Fruit fly (Drosophila melanogaster) whole organism, pupa: Measurements from ENCODE around the gene CG4770.

Experiments used
- CG10348 ChIP-seq: fragments of 200-800 bp; sonication (Bioruptor generic); IDR thresholded peaks from 2 replicates; pipeline ENCODE4 v1.3.6; 2022; ENCODE audit warnings: missing biosample characterization, missing genetic modification characterization
- CG12605 ChIP-seq: fragments of 200-800 bp; sonication (Bioruptor generic); IDR thresholded peaks from 2 replicates; pipeline ENCODE4 v1.3.6; 2022; ENCODE audit warnings: missing biosample characterization, missing genetic modification characterization
- CG13204 ChIP-seq: fragments of 200-800 bp; sonication (Bioruptor generic); optimal IDR thresholded peaks from 2 replicates; lab custom pipeline; 2018; ENCODE audit warnings: missing biosample characterization, mild to moderate bottlenecking, missing genetic modification characterization, moderate library complexity
- CG14655 ChIP-seq: fragments of 200-800 bp; sonication (Bioruptor generic); optimal IDR thresholded peaks from 3 replicates; lab custom pipeline; 2017; ENCODE audit warnings: mild to moderate bottlenecking, missing biosample characterization, missing genetic modification reagents, missing genetic modification characterization
- CG15710 ChIP-seq: fragments of 200-800 bp; sonication (Bioruptor generic); optimal IDR thresholded peaks from 2 replicates; lab custom pipeline; 2018; ENCODE audit warnings: missing biosample characterization, mild to moderate bottlenecking, missing genetic modification characterization, moderate library complexity
- CG17806 ChIP-seq: fragments of 200-800 bp; sonication (Bioruptor generic); optimal IDR thresholded peaks from 2 replicates; lab custom pipeline; 2018; ENCODE audit warnings: missing biosample characterization, mild to moderate bottlenecking, missing genetic modification characterization, moderate library complexity
- CG32121 ChIP-seq: fragments of 200-800 bp; sonication (Bioruptor generic); IDR thresholded peaks from 2 replicates; pipeline ENCODE4 v1.3.6; 2022; ENCODE audit warnings: missing biosample characterization, missing genetic modification characterization
- CG34367 ChIP-seq: fragments of 200-800 bp; sonication (Bioruptor generic); optimal IDR thresholded peaks from 2 replicates; lab custom pipeline; 2018; ENCODE audit warnings: missing biosample characterization, mild to moderate bottlenecking, missing genetic modification characterization
- CG4496 ChIP-seq: fragments of 200-800 bp; sonication (Bioruptor generic); IDR thresholded peaks from 3 replicates; pipeline ENCODE4 v1.3.6; 2022; ENCODE audit warnings: missing biosample characterization, missing genetic modification characterization
- CG8159 ChIP-seq: fragments of 200-800 bp; sonication (Bioruptor generic); optimal IDR thresholded peaks from 3 replicates; lab custom pipeline; 2018; ENCODE audit warnings: missing biosample characterization, mild to moderate bottlenecking, missing genetic modification characterization, moderate library complexity
- CG8301 ChIP-seq: fragments of 200-800 bp; sonication (Bioruptor generic); optimal IDR thresholded peaks from 2 replicates; lab custom pipeline; 2018; ENCODE audit warnings: missing biosample characterization, mild to moderate bottlenecking, missing genetic modification characterization
- CG9948 ChIP-seq: fragments of 200-800 bp; sonication (Bioruptor generic); optimal IDR thresholded peaks from 2 replicates; lab custom pipeline; 2018; ENCODE audit warnings: missing biosample characterization, mild to moderate bottlenecking, missing genetic modification characterization, moderate library complexity
- D1 ChIP-seq: fragments of 200-800 bp; sonication (Bioruptor generic); optimal IDR thresholded peaks from 2 replicates; lab custom pipeline; 2018; ENCODE audit warnings: missing biosample characterization, mild to moderate bottlenecking, missing genetic modification characterization, moderate library complexity
- EcR ChIP-seq: fragments of 200-800 bp; sonication (Bioruptor generic); optimal IDR thresholded peaks from 3 replicates; lab custom pipeline; 2019; ENCODE audit warnings: missing biosample characterization, missing genetic modification characterization, mild to moderate bottlenecking, moderate library complexity, missing genetic modification reagents
- Ets98B ChIP-seq: fragments of 200-800 bp; sonication (Bioruptor generic); IDR thresholded peaks from 2 replicates; pipeline ENCODE4 v1.3.6; 2022; ENCODE audit warnings: missing biosample characterization, missing genetic modification characterization
- Pif1A ChIP-seq: fragments of 200-800 bp; sonication (Bioruptor generic); optimal IDR thresholded peaks from 3 replicates; lab custom pipeline; 2016; ENCODE audit warnings: missing biosample characterization, missing genetic modification characterization
- Pif1B ChIP-seq: fragments of 200-800 bp; sonication (Bioruptor generic); optimal IDR thresholded peaks from 3 replicates; lab custom pipeline; 2016; ENCODE audit warnings: missing biosample characterization, missing genetic modification characterization
- Snoo ChIP-seq: fragments of 200-800 bp; sonication (Bioruptor generic); optimal IDR thresholded peaks from 3 replicates; lab custom pipeline; 2017; ENCODE audit warnings: missing biosample characterization, mild to moderate bottlenecking, missing genetic modification characterization, inconsistent platforms
- fd96Ca ChIP-seq: fragments of 200-800 bp; sonication (Bioruptor generic); IDR thresholded peaks from 3 replicates; pipeline ENCODE4 v1.3.6; 2022; ENCODE audit warnings: missing biosample characterization, missing genetic modification characterization
- gl ChIP-seq: fragments of 200-800 bp; sonication (Bioruptor generic); optimal IDR thresholded peaks from 2 replicates; lab custom pipeline; 2018; ENCODE audit warnings: missing biosample characterization, mild to moderate bottlenecking, missing genetic modification characterization
- rn ChIP-seq: fragments of 200-800 bp; sonication (Bioruptor generic); IDR thresholded peaks from 2 replicates; pipeline ENCODE4 v1.3.6; 2022; ENCODE audit warnings: missing biosample characterization, missing genetic modification characterization

Gene CG4770

DNA sequence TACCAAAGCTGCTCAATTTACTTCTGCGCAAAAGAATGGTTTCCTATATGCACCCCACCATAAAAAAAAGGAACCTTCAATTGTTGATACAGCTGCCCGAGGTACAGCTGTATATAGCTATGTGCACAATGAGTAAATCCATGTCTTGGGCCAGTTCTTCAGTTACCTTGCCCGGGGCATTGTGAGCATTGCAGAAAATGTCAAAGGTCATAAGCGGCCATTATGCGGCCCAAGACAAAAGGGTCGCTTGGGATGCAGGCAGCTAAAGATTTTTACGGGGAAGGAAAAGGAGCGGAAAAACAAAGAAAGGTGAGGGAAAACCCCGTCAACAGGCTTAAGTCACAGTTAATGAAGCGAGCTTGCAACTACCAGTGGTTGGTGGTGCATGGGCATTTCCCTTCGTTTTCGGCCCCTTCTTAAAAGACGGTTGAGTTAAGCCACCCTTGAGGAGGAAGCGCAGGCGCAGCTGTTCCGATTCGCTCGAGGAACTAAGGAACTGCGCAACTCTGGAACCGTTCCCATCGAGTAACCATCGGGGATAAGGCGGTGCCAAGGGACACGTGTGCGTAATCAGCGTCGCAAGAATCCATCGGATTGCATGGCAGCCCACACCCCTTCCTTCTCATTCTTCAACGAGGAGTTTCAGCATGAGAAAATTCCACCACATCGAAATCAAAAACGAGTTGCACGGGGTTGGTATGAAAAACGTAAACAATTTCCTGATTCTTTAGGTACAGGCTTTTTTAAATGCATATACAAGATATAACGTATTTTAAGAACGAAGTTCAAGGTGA is 12.8 kb downstream of the CG4770 start:
- TF ChIP-seq CG32121 (GFP tag; lab: Robert Waterston, UW) (no peak), CG17806 (tag; lab: Kevin White, UChicago) (no peak), CG12605 (GFP tag; lab: Robert Waterston, UW) (no peak), CG8301 (no peak), Ets98B (no peak), Pif1B (GFP tag; lab: Kevin White, UChicago) (no peak), D1 (no peak)

DNA sequence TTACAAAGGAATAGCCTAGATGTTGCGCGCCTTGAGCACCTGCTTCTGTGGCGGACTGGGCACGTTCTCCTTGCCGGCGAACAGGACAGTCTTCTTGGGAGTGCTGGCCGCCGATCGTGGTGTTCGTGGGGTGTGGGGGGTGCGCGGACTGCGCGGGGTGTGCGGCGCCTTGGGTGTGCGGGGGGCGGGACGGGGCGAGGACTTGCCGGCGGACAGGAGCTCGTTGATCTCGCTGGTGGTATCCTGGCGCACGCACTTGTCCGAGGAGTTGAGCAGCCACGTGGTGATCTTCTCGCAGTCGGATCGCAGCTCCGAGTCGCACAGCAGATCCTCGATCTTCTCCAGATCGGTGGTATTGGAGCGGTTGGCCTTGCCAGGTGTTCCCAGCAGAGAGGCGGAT is 13.9 kb downstream of the CG4770 start:
- TF ChIP-seq CG9948 (no peak), fd96Ca (GFP tag; lab: Robert Waterston, UW) (no peak), CG13204 (GFP tag; lab: Kevin White, UChicago) (no peak), CG8301 (no peak), CG17806 (tag; lab: Kevin White, UChicago) (no peak), CG34367 (no peak), Ets98B (no peak), Pif1B (GFP tag; lab: Kevin White, UChicago) (no peak), CG10348 (no peak), gl (no peak), CG32121 (GFP tag; lab: Robert Waterston, UW) (no peak), D1 (no peak), rn (GFP tag; lab: Robert Waterston, UW) (no peak), Pif1A (GFP tag; lab: Kevin White, UChicago) (no peak), CG15710 (tag; lab: Kevin White, UChicago) (no peak), CG14655 (GFP tag; lab: Kevin White, UChicago) (no peak), CG12605 (GFP tag; lab: Robert Waterston, UW) (no peak), Snoo (tag; lab: Kevin White, UChicago) (no peak)

DNA sequence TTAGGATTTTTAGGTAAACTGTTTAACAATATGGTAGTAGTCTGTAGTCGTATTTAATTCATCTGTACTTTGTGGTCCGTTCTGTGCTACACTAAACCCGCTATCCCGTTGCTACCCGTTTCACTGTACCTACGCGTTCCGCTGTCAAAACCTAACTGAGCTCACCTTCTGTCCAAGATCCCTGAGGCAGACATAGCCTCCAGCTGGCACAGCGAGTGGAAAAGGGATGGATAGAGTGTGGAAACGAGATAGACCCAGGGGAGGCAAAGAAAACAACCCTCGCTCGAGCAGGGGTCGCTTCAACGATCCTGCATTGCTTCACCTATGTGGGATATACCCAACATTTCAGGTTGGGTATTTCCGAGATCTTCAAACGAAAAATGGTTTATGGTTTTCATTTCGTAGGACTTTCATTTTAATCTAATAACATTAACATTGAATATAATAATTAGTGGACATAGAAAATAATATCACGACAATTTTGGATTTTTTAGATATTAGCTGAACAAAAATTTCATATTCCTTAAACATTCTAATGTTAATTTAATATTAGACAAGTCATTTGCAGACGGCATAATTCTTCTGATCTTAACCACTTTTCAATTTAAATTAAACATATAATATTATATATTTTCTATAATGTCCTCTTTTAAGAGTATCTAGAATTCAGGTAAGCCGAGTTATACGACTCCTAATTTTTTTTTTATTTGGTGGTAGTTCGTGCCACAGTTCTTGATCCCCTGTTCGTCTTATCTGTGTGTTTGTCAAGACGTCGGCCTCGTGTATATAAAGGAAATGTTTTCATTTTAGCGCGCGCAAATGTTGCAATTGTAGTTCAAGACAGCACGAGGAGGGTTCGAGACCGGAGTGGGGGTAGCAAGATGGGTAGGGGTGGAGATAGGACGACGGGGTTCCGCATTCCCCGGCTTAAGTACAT is 16.8 kb downstream of the CG4770 start, which contains the start of gene mira:
Gene mira (minus strand): TSS at position 281 of the 937 bp plus-strand sequence.
- no peak for TF ChIP-seq rn (GFP tag; lab: Robert Waterston, UW)
- TF ChIP-seq, all 21 proteins: peak for 0

DNA sequence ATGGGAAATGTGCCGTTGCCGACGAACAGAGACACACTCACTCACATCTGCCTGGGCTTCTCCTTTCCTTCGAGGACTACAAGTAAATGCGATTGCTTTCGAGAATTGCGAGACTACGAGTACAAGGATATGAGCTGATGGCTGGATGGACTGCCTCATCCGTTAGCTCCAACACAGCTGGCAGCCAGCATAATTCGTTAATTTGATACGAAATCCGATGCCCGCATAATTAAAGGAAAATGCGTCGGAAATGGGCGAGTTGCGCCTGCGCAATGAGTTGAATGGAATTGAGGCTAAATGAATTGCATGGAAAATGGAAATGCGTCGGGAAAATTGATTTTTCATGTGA is 17.4 kb downstream of the CG4770 start:
- TF ChIP-seq Snoo (tag; lab: Kevin White, UChicago) (no peak), CG8301 (no peak), Pif1A (GFP tag; lab: Kevin White, UChicago) (no peak), CG9948 (no peak), EcR (GFP tag; lab: Kevin White, UChicago) (no peak), CG13204 (GFP tag; lab: Kevin White, UChicago) (no peak), gl (no peak), CG4496 (GFP tag; lab: Robert Waterston, UW) (no peak), CG10348 (no peak), CG15710 (tag; lab: Kevin White, UChicago) (no peak)

DNA sequence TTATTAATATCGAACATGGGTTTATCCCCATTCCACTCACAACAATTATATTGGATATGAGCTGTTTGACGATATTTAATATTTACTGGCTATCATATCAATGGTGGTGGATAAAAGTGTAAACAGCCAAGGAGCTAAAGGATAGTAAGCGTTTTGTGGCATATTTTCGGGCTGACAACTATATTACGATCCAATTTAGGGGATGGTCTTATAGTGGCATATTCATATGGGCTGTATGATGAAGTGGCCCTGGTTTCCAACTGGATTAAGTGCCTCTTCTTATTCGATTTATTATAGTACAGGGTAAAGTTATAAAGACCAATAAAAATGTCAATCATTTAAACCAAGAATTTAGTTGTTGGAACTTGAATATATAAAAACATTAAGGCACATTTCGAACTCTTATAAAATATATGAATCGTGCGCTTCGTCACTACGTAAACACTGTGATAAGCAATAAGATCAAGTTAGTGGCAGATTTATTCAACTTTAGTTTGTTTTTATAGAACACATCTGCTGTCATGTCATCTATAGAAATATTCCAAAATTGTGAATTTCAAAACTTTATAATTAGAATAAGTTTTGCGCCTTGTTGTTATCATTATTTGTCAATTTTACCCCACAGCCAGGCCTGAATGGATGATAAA is 20.8 kb downstream of the CG4770 start:
- TF ChIP-seq CG32121 (GFP tag; lab: Robert Waterston, UW) = no peak
- no peak for TF ChIP-seq CG34367
- TF ChIP-seq CG15710 (tag; lab: Kevin White, UChicago) = no peak
- no peak for TF ChIP-seq Pif1A (GFP tag; lab: Kevin White, UChicago)
- TF ChIP-seq CG17806 (tag; lab: Kevin White, UChicago) = no peak
- TF ChIP-seq CG8301 = no peak
- TF ChIP-seq fd96Ca (GFP tag; lab: Robert Waterston, UW) = no peak
- no peak for TF ChIP-seq CG9948
- TF ChIP-seq Pif1B (GFP tag; lab: Kevin White, UChicago) = no peak
- no peak for TF ChIP-seq CG14655 (GFP tag; lab: Kevin White, UChicago)
- TF ChIP-seq gl = no peak
- no peak for TF ChIP-seq rn (GFP tag; lab: Robert Waterston, UW)
- TF ChIP-seq Snoo (tag; lab: Kevin White, UChicago) = no peak
- no peak for TF ChIP-seq CG10348
- TF ChIP-seq CG8159 (tag; lab: Kevin White, UChicago) = no peak
- TF ChIP-seq Ets98B = no peak

DNA sequence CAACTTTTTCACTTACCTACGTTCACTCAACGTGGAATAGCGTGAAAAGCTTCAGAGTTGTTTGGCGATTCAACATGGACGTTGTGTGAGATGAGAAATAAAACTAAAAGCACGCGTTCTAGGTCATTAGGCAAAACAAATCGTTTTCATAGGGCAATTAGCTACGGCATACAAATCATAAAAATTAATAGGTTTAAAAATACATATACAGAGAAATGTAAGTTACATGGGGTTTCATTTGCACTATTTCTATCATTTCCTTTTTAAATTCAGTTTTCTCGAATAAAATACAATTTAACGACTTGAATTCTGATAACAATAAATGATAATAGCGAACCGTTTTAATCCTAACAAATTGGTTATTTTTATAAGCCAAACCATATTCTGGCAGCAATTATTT is 24.0 kb downstream of the CG4770 start, which contains the start of gene CG46042:
Gene CG46042 (minus strand): TSS at position 101 of the 400 bp plus-strand sequence.
- TF ChIP-seq CG8159 (tag; lab: Kevin White, UChicago) = no peak
- TF ChIP-seq gl = no peak
- TF ChIP-seq CG4496 (GFP tag; lab: Robert Waterston, UW) = no peak
